Fruit fly (Drosophila melanogaster) whole organism, embryonic: ENCODE measurements around the gene MED22.

Experiments used
- Atf3 ChIP-seq: fragments of 200-800 bp; sonication (Bioruptor generic); optimal IDR thresholded peaks from 3 replicates; lab custom pipeline; 2016; ENCODE audit warnings: missing biosample characterization, missing genetic modification characterization
- CG10366 ChIP-seq: fragments of 200-800 bp; sonication (Bioruptor generic); IDR thresholded peaks from 2 replicates; pipeline ENCODE4 v1.3.6; 2022; ENCODE audit warnings: missing biosample characterization, missing genetic modification characterization
- CG10543 ChIP-seq: fragments of 200-800 bp; sonication (Bioruptor generic); optimal IDR thresholded peaks from 3 replicates; lab custom pipeline; 2017; ENCODE audit warnings: missing biosample characterization, mild to moderate bottlenecking, missing genetic modification characterization, moderate library complexity
- CG11696 ChIP-seq: fragments of 200-800 bp; sonication (Bioruptor generic); IDR thresholded peaks from 2 replicates; pipeline ENCODE4 v1.3.6; 2022; ENCODE audit warnings: missing biosample characterization, missing genetic modification characterization
- CG12071 ChIP-seq: fragments of 200-800 bp; sonication (Bioruptor generic); optimal IDR thresholded peaks from 3 replicates; lab custom pipeline; 2018; ENCODE audit warnings: missing biosample characterization, mild to moderate bottlenecking, missing genetic modification characterization
- CG12659 ChIP-seq: fragments of 200-800 bp; sonication (Bioruptor generic); optimal IDR thresholded peaks from 3 replicates; lab custom pipeline; 2017; ENCODE audit warnings: mild to moderate bottlenecking, missing biosample characterization, missing genetic modification reagents, missing genetic modification characterization
- CG12942 ChIP-seq: fragments of 200-800 bp; sonication (Bioruptor generic); optimal IDR thresholded peaks from 3 replicates; lab custom pipeline; 2016; ENCODE audit warnings: missing biosample characterization, missing genetic modification characterization
- CG13894 ChIP-seq: fragments of 200-800 bp; sonication (Bioruptor generic); optimal IDR thresholded peaks from 3 replicates; lab custom pipeline; 2018; ENCODE audit warnings: missing biosample characterization, mild to moderate bottlenecking, missing genetic modification characterization, moderate library complexity
- CG14441 ChIP-seq: fragments of 200-800 bp; sonication (Bioruptor generic); IDR thresholded peaks from 2 replicates; pipeline ENCODE4 v1.3.6; 2022; ENCODE audit warnings: missing biosample characterization, missing genetic modification characterization
- CG17385 ChIP-seq: fragments of 200-800 bp; sonication (Bioruptor generic); optimal IDR thresholded peaks from 3 replicates; lab custom pipeline; 2018; ENCODE audit warnings: missing biosample characterization, mild to moderate bottlenecking, missing genetic modification characterization
- CG30403 ChIP-seq: fragments of 200-800 bp; sonication (Bioruptor generic); optimal IDR thresholded peaks from 3 replicates; lab custom pipeline; 2016; ENCODE audit warnings: missing biosample characterization, missing genetic modification characterization
- CG3995 ChIP-seq: fragments of 200-800 bp; sonication (Bioruptor generic); optimal IDR thresholded peaks from 3 replicates; lab custom pipeline; 2016; ENCODE audit warnings: missing biosample characterization, missing genetic modification characterization
- CG7745 ChIP-seq: fragments of 200-800 bp; sonication (Bioruptor generic); optimal IDR thresholded peaks from 2 replicates; lab custom pipeline; 2018; ENCODE audit warnings: missing biosample characterization, mild to moderate bottlenecking, missing genetic modification characterization, moderate library complexity
- CG7928 ChIP-seq: fragments of 200-800 bp; sonication (Bioruptor generic); optimal IDR thresholded peaks from 2 replicates; lab custom pipeline; 2017; ENCODE audit warnings: missing biosample characterization, mild to moderate bottlenecking, missing genetic modification characterization
- CG9797 ChIP-seq: fragments of 200-800 bp; sonication (Bioruptor generic); optimal IDR thresholded peaks from 3 replicates; lab custom pipeline; 2018; ENCODE audit warnings: missing biosample characterization, mild to moderate bottlenecking, missing genetic modification characterization
- Camta ChIP-seq: fragments of 200-800 bp; sonication (Bioruptor generic); optimal IDR thresholded peaks from 2 replicates; lab custom pipeline; 2016; ENCODE audit warnings: missing biosample characterization, missing genetic modification characterization
- Dad ChIP-seq: fragments of 200-800 bp; sonication (Bioruptor generic); optimal IDR thresholded peaks from 3 replicates; lab custom pipeline; 2016; ENCODE audit warnings: missing biosample characterization, missing genetic modification characterization
- E2f2 ChIP-seq: fragments of 200-800 bp; sonication (Bioruptor generic); IDR thresholded peaks from 2 replicates; pipeline ENCODE4 v1.3.6; 2022; ENCODE audit warnings: missing biosample characterization, missing genetic modification characterization
- HLH4C ChIP-seq: fragments of 200-800 bp; sonication (Bioruptor generic); IDR thresholded peaks from 3 replicates; pipeline ENCODE4 v1.3.6; 2022; ENCODE audit warnings: missing biosample characterization, missing genetic modification characterization; ENCODE audit not compliant: partially characterized antibody
- Hsf ChIP-seq: fragments of 200-800 bp; sonication (Bioruptor generic); optimal IDR thresholded peaks from 3 replicates; lab custom pipeline; 2016; ENCODE audit warnings: missing biosample characterization, missing genetic modification characterization
- Med ChIP-seq: fragments of 200-800 bp; sonication (Bioruptor generic); peaks from one replicate; lab custom pipeline; 2016; ENCODE audit warnings: missing biosample characterization, missing genetic modification characterization, mild to moderate bottlenecking, inconsistent platforms, moderate library complexity
- Meics ChIP-seq: fragments of 200-800 bp; sonication (Bioruptor generic); optimal IDR thresholded peaks from 2 replicates; lab custom pipeline; 2017; ENCODE audit warnings: missing biosample characterization, mild to moderate bottlenecking, missing genetic modification characterization
- Myb ChIP-seq: fragments of 200-800 bp; sonication (Bioruptor generic); optimal IDR thresholded peaks from 2 replicates; lab custom pipeline; 2016; ENCODE audit warnings: missing biosample characterization, missing genetic modification characterization
- Neu2 ChIP-seq: fragments of 200-800 bp; sonication (Bioruptor generic); optimal IDR thresholded peaks from 3 replicates; lab custom pipeline; 2016; ENCODE audit warnings: missing biosample characterization, missing genetic modification characterization, borderline replicate concordance
- Optix ChIP-seq: fragments of 200-800 bp; sonication (Bioruptor generic); IDR thresholded peaks from 3 replicates; pipeline ENCODE4 v1.3.6; 2022; ENCODE audit warnings: missing biosample characterization, missing genetic modification characterization
- Pdp1 ChIP-seq, 2 experiments: fragments of 200-800 bp; sonication (Bioruptor generic); optimal IDR thresholded peaks; 3 replicates each; lab custom pipeline; 2016; ENCODE audit warnings: missing biosample characterization in 2 of 2, missing genetic modification characterization in 2 of 2, mild to moderate bottlenecking in 1 of 2, moderate library complexity in 1 of 2
- Ptx1 ChIP-seq: fragments of 200-800 bp; sonication (Bioruptor generic); IDR thresholded peaks from 2 replicates; pipeline ENCODE4 v1.3.6; 2022; ENCODE audit warnings: missing biosample characterization, missing genetic modification characterization
- Spps ChIP-seq: fragments of 200-800 bp; sonication (Bioruptor generic); optimal IDR thresholded peaks from 2 replicates; lab custom pipeline; 2018; ENCODE audit warnings: missing biosample characterization, mild to moderate bottlenecking, missing genetic modification characterization
- Tbp ChIP-seq: fragments of >200 bp; optimal IDR thresholded peaks from 2 replicates; lab custom pipeline; 2018; ENCODE audit warnings: missing biosample characterization, missing genetic modification characterization
- Usf ChIP-seq: fragments of 200-800 bp; sonication (Bioruptor generic); optimal IDR thresholded peaks from 2 replicates; lab custom pipeline; 2017; ENCODE audit warnings: missing genotype, missing biosample characterization, missing genetic modification characterization
- ara ChIP-seq: fragments of 200-800 bp; sonication (Bioruptor generic); IDR thresholded peaks from 2 replicates; pipeline ENCODE4 v1.3.6; 2022; ENCODE audit warnings: missing biosample characterization, missing genetic modification characterization
- caup ChIP-seq: fragments of 200-800 bp; sonication (Bioruptor generic); optimal IDR thresholded peaks from 3 replicates; lab custom pipeline; 2017; ENCODE audit warnings: missing biosample characterization, mild to moderate bottlenecking, missing genetic modification characterization, moderate library complexity; ENCODE audit not compliant: severe bottlenecking
- chn ChIP-seq: fragments of 200-800 bp; sonication (Bioruptor generic); optimal IDR thresholded peaks from 2 replicates; lab custom pipeline; 2016; ENCODE audit warnings: missing biosample characterization, missing genetic modification characterization
- fd96Cb ChIP-seq: fragments of 200-800 bp; sonication (Bioruptor generic); optimal IDR thresholded peaks from 2 replicates; lab custom pipeline; 2018; ENCODE audit warnings: missing biosample characterization, mild to moderate bottlenecking, missing genetic modification characterization, moderate library complexity
- gcm2 ChIP-seq: fragments of 200-800 bp; sonication (Bioruptor generic); optimal IDR thresholded peaks from 2 replicates; lab custom pipeline; 2016; ENCODE audit warnings: missing biosample characterization, missing genetic modification characterization
- grau ChIP-seq: fragments of 200-800 bp; optimal IDR thresholded peaks from 3 replicates; lab custom pipeline; 2019; ENCODE audit warnings: missing biosample characterization, mild to moderate bottlenecking, missing genetic modification characterization, moderate library complexity
- h ChIP-seq: fragments of >200 bp; optimal IDR thresholded peaks from 2 replicates; lab custom pipeline; 2017
- her ChIP-seq: fragments of 200-800 bp; sonication (Bioruptor generic); optimal IDR thresholded peaks from 2 replicates; lab custom pipeline; 2016; ENCODE audit warnings: missing biosample characterization, missing genetic modification characterization
- klu ChIP-seq: fragments of 200-800 bp; sonication (Bioruptor generic); IDR thresholded peaks from 2 replicates; pipeline ENCODE4 v1.3.6; 2022; ENCODE audit warnings: missing biosample characterization, missing genetic modification characterization
- org-1 ChIP-seq: fragments of 200-800 bp; sonication (Bioruptor generic); optimal IDR thresholded peaks from 2 replicates; lab custom pipeline; 2017; ENCODE audit warnings: missing biosample characterization, missing genetic modification characterization
- row ChIP-seq: fragments of 200-800 bp; sonication (Bioruptor generic); IDR thresholded peaks from 3 replicates; pipeline ENCODE4 v1.3.6; 2022; ENCODE audit warnings: missing biosample characterization, missing genetic modification characterization
- shn ChIP-seq: fragments of 200-800 bp; sonication (Bioruptor generic); optimal IDR thresholded peaks from 3 replicates; lab custom pipeline; 2016; ENCODE audit warnings: missing biosample characterization, missing genetic modification characterization
- sim ChIP-seq: fragments of 200-800 bp; sonication (Bioruptor generic); IDR thresholded peaks from 2 replicates; pipeline ENCODE4 v1.3.6; 2022; ENCODE audit warnings: missing biosample characterization, missing genetic modification characterization
- sisA ChIP-seq: fragments of 200-800 bp; sonication (Bioruptor generic); IDR thresholded peaks from 2 replicates; pipeline ENCODE4 v1.3.6; 2022; ENCODE audit warnings: missing biosample characterization, missing genetic modification characterization
- slbo ChIP-seq: fragments of 200-800 bp; sonication (Bioruptor generic); IDR thresholded peaks from 2 replicates; pipeline ENCODE4 v1.3.6; 2022; ENCODE audit warnings: missing biosample characterization, missing genetic modification characterization
- sug ChIP-seq: fragments of 200-800 bp; optimal IDR thresholded peaks from 2 replicates; lab custom pipeline; 2019; ENCODE audit warnings: missing biosample characterization, mild to moderate bottlenecking, missing genetic modification characterization, moderate library complexity
- tin ChIP-seq: fragments of 200-800 bp; sonication (Bioruptor generic); optimal IDR thresholded peaks from 3 replicates; lab custom pipeline; 2016; ENCODE audit warnings: missing biosample characterization, missing genetic modification characterization
- trem ChIP-seq: fragments of 200-800 bp; optimal IDR thresholded peaks from 3 replicates; lab custom pipeline; 2019; ENCODE audit warnings: missing biosample characterization, mild to moderate bottlenecking, missing genetic modification characterization, moderate library complexity
- tx ChIP-seq: fragments of 200-800 bp; sonication (Bioruptor generic); optimal IDR thresholded peaks from 2 replicates; lab custom pipeline; 2016; ENCODE audit warnings: missing biosample characterization, missing genetic modification characterization
- unpg ChIP-seq: fragments of 200-800 bp; sonication (Bioruptor generic); optimal IDR thresholded peaks from 3 replicates; lab custom pipeline; 2018; ENCODE audit warnings: missing biosample characterization, mild to moderate bottlenecking, missing genetic modification characterization, moderate library complexity
- zf30C ChIP-seq: fragments of 200-800 bp; sonication (Bioruptor generic); optimal IDR thresholded peaks from 3 replicates; lab custom pipeline; 2018; ENCODE audit warnings: missing biosample characterization, mild to moderate bottlenecking, missing genetic modification characterization

The MED22 gene

dm6 chrX:940580-941184, 12.7 kb downstream of the MED22 start, which contains the start of the genes CG3704 and mus81 (continued):
- TF ChIP-seq Meics (GFP tag; lab: Kevin White, UChicago) (no peak), E2f2 (GFP tag; lab: Robert Waterston, UW) (peak; percentile 83), klu (no peak), CG7745 (tag; lab: Kevin White, UChicago) (no peak), Tbp (GFP tag; lab: Kevin White, UChicago) (no peak), chn (GFP tag; lab: Kevin White, UChicago) (no peak), Dad (GFP tag; lab: Kevin White, UChicago) (no peak), Hsf (GFP tag; lab: Kevin White, UChicago) (peak; percentile 4), sim (no peak), CG7928 (GFP tag; lab: Kevin White, UChicago) (peak; percentile 26), gcm2 (no peak), fd96Cb (no peak), sug (tag; lab: Kevin White, UChicago) (no peak), Myb (GFP tag; lab: Kevin White, UChicago) (peak; percentile 47), CG9797 (GFP tag; lab: Kevin White, UChicago) (peak; percentile 87), HLH4C (GFP tag; lab: Robert Waterston, UW) (0 out of 3 replicates have a peak, but pooled peaks have one; percentile 29), CG12942 (GFP tag; lab: Kevin White, UChicago) (no peak), CG10543 (GFP tag; lab: Kevin White, UChicago) (no peak), tx (GFP tag; lab: Kevin White, UChicago) (no peak), shn (no peak), CG3995 (GFP tag; lab: Kevin White, UChicago) (no peak), Atf3 (GFP tag; lab: Kevin White, UChicago) (no peak), unpg (no peak), org-1 (GFP tag; lab: Kevin White, UChicago) (no peak), h (lab: Kevin White, UChicago) (no peak), Optix (GFP tag; lab: Robert Waterston, UW) (no peak), row (GFP tag; lab: Robert Waterston, UW) (peak; percentile 10; the same call in 1 of the 3 replicates), her (GFP tag; lab: Kevin White, UChicago) (peak; percentile 36), CG12071 (GFP tag; lab: Kevin White, UChicago) (no peak), slbo (GFP tag; lab: Robert Waterston, UW) (peak; percentile 16; the same call in 1 of the 2 replicates), CG12659 (GFP tag; lab: Kevin White, UChicago) (peak; percentile 37), zf30C (GFP tag; lab: Kevin White, UChicago) (no peak), Ptx1 (GFP tag; lab: Robert Waterston, UW) (no peak), CG17385 (no peak), Camta (GFP tag; lab: Kevin White, UChicago) (no peak), sisA (GFP tag; lab: Robert Waterston, UW) (no peak), Usf (GFP tag; lab: Kevin White, UChicago) (no peak), caup (GFP tag; lab: Kevin White, UChicago) (no peak), Spps (tag; lab: Kevin White, UChicago) (no peak), ara (no peak), CG11696 (GFP tag; lab: Robert Waterston, UW) (no peak), Med (GFP tag; lab: Kevin White, UChicago) (peak; percentile 67), tin (GFP tag; lab: Kevin White, UChicago) (no peak), CG30403 (no peak), grau (tag; lab: Kevin White, UChicago) (peak; percentile 11), CG10366 (GFP tag; lab: Robert Waterston, UW) (no peak), Neu2 (no peak), Pdp1 (GFP tag; optimal IDR thresholded peaks at IDR 0.05; lab: Kevin White, UChicago) (peak in 1 of 2 experiments; percentile 22), trem (tag; lab: Kevin White, UChicago) (peak; percentile 52), CG14441 (GFP tag; lab: Robert Waterston, UW) (no peak), CG13894 (tag; lab: Kevin White, UChicago) (no peak)
